Fruit fly (Drosophila melanogaster) whole organism, embryonic: ENCODE results near the gene CG15475.

Experiments used
- Abd-B ChIP-seq: fragments of 200-800 bp; sonication (Bioruptor generic); optimal IDR thresholded peaks from 2 replicates; lab custom pipeline; 2018; ENCODE audit warnings: missing biosample characterization, mild to moderate bottlenecking, missing genetic modification characterization, moderate library complexity
- Antp ChIP-seq: fragments of 200-800 bp; sonication (Bioruptor generic); optimal IDR thresholded peaks from 3 replicates; lab custom pipeline; 2016; ENCODE audit warnings: missing biosample characterization, missing genetic modification characterization
- BtbVII ChIP-seq: fragments of 200-800 bp; sonication (Bioruptor generic); optimal IDR thresholded peaks from 3 replicates; lab custom pipeline; 2017; ENCODE audit warnings: missing biosample characterization, mild to moderate bottlenecking, missing genetic modification characterization
- CG1024 ChIP-seq: fragments of 200-800 bp; sonication (Bioruptor generic); IDR thresholded peaks from 2 replicates; pipeline ENCODE4 v1.3.6; 2022; ENCODE audit warnings: missing biosample characterization, missing genetic modification characterization
- CG10366 ChIP-seq: fragments of 200-800 bp; sonication (Bioruptor generic); IDR thresholded peaks from 2 replicates; pipeline ENCODE4 v1.3.6; 2022; ENCODE audit warnings: missing biosample characterization, missing genetic modification characterization
- CG11695 ChIP-seq: fragments of 200-800 bp; sonication (Bioruptor generic); IDR thresholded peaks from 3 replicates; pipeline ENCODE4 v1.3.6; 2022; ENCODE audit warnings: missing biosample characterization, missing genetic modification characterization
- CG12769 ChIP-seq: fragments of 200-800 bp; sonication (Bioruptor generic); optimal IDR thresholded peaks from 2 replicates; lab custom pipeline; 2019; ENCODE audit warnings: missing biosample characterization, mild to moderate bottlenecking, missing genetic modification characterization, moderate library complexity
- CG12942 ChIP-seq: fragments of 200-800 bp; sonication (Bioruptor generic); optimal IDR thresholded peaks from 3 replicates; lab custom pipeline; 2016; ENCODE audit warnings: missing biosample characterization, missing genetic modification characterization
- CG17359 ChIP-seq: fragments of 200-800 bp; sonication (Bioruptor generic); optimal IDR thresholded peaks from 3 replicates; lab custom pipeline; 2018; ENCODE audit warnings: missing biosample characterization, mild to moderate bottlenecking, missing genetic modification characterization, moderate library complexity
- CG17912 ChIP-seq: fragments of 200-800 bp; sonication (Bioruptor generic); optimal IDR thresholded peaks from 2 replicates; lab custom pipeline; 2018; ENCODE audit warnings: missing biosample characterization, mild to moderate bottlenecking, missing genetic modification characterization
- CG18599 ChIP-seq: fragments of 200-800 bp; sonication (Bioruptor generic); optimal IDR thresholded peaks from 3 replicates; lab custom pipeline; 2017; ENCODE audit warnings: missing biosample characterization, missing genetic modification characterization, mild to moderate bottlenecking, moderate library complexity, missing genetic modification reagents
- CG31224 ChIP-seq: fragments of 200-800 bp; sonication (Bioruptor generic); IDR thresholded peaks from 2 replicates; pipeline ENCODE4 v1.3.6; 2022; ENCODE audit warnings: missing biosample characterization, missing genetic modification characterization
- CG6683 ChIP-seq: fragments of 200-800 bp; sonication (Bioruptor generic); optimal IDR thresholded peaks from 2 replicates; lab custom pipeline; 2017; ENCODE audit warnings: missing biosample characterization, mild to moderate bottlenecking, missing genetic modification characterization, missing genetic modification reagents
- CG6689 ChIP-seq: fragments of 200-800 bp; sonication (Bioruptor generic); IDR thresholded peaks from 2 replicates; pipeline ENCODE4 v1.3.6; 2022; ENCODE audit warnings: missing biosample characterization, missing genetic modification characterization
- CG7271 ChIP-seq: fragments of 200-800 bp; sonication (Bioruptor generic); optimal IDR thresholded peaks from 2 replicates; lab custom pipeline; 2018; ENCODE audit warnings: missing biosample characterization, mild to moderate bottlenecking, missing genetic modification characterization, moderate library complexity
- CG7987 ChIP-seq: fragments of 200-800 bp; sonication (Bioruptor generic); optimal IDR thresholded peaks from 2 replicates; lab custom pipeline; 2018; ENCODE audit warnings: missing biosample characterization, mild to moderate bottlenecking, missing genetic modification characterization, moderate library complexity
- CG8478 ChIP-seq: fragments of >200 bp; optimal IDR thresholded peaks from 2 replicates; lab custom pipeline; 2018
- E2f1 ChIP-seq: fragments of 200-800 bp; sonication (Bioruptor generic); IDR thresholded peaks from 2 replicates; pipeline ENCODE4 v1.3.6; 2022; ENCODE audit warnings: missing biosample characterization, missing genetic modification characterization
- Elba2 ChIP-seq: fragments of 200-800 bp; sonication (Bioruptor generic); optimal IDR thresholded peaks from 3 replicates; lab custom pipeline; 2016; ENCODE audit warnings: missing biosample characterization, missing genetic modification characterization
- Fer1 ChIP-seq: fragments of 200-800 bp; sonication (Bioruptor generic); optimal IDR thresholded peaks from 2 replicates; lab custom pipeline; 2017; ENCODE audit warnings: missing biosample characterization, mild to moderate bottlenecking, missing genetic modification characterization
- Hand ChIP-seq: fragments of 200-800 bp; sonication (Bioruptor generic); optimal IDR thresholded peaks from 2 replicates; lab custom pipeline; 2017; ENCODE audit warnings: mild to moderate bottlenecking, missing biosample characterization, missing genetic modification reagents, missing genetic modification characterization
- Ptx1 ChIP-seq: fragments of 200-800 bp; sonication (Bioruptor generic); IDR thresholded peaks from 2 replicates; pipeline ENCODE4 v1.3.6; 2022; ENCODE audit warnings: missing biosample characterization, missing genetic modification characterization
- bab2 ChIP-seq: fragments of 200-800 bp; sonication (Bioruptor generic); optimal IDR thresholded peaks from 2 replicates; lab custom pipeline; 2016; ENCODE audit warnings: missing biosample characterization, missing genetic modification characterization
- chm ChIP-seq: fragments of 200-800 bp; sonication (Bioruptor generic); IDR thresholded peaks from 2 replicates; pipeline ENCODE4 v1.3.6; 2022; ENCODE audit warnings: missing biosample characterization, missing genetic modification characterization
- crc ChIP-seq: fragments of 200-800 bp; sonication (Bioruptor generic); optimal IDR thresholded peaks from 2 replicates; lab custom pipeline; 2016; ENCODE audit warnings: missing biosample characterization, missing genetic modification characterization
- crp ChIP-seq, 2 experiments: fragments of 200-800 bp; sonication (Bioruptor generic); optimal IDR thresholded peaks; 2 replicates in 1 of 2; 3 replicates in 1 of 2; lab custom pipeline; 2017; ENCODE audit warnings: missing biosample characterization in 2 of 2, missing genetic modification characterization in 2 of 2, mild to moderate bottlenecking in 1 of 2, moderate library complexity in 1 of 2
- danr ChIP-seq: fragments of 200-800 bp; sonication (Bioruptor generic); IDR thresholded peaks from 2 replicates; pipeline ENCODE4 v1.3.6; 2022; ENCODE audit warnings: missing biosample characterization, missing genetic modification characterization
- dmrt11E ChIP-seq: fragments of 200-800 bp; sonication (Bioruptor generic); optimal IDR thresholded peaks from 3 replicates; lab custom pipeline; 2018; ENCODE audit warnings: missing biosample characterization, mild to moderate bottlenecking, missing genetic modification characterization, moderate library complexity
- exex ChIP-seq: fragments of 200-800 bp; sonication (Bioruptor generic); optimal IDR thresholded peaks from 4 replicates; lab custom pipeline; 2018; ENCODE audit warnings: missing biosample characterization, mild to moderate bottlenecking, missing genetic modification characterization, moderate library complexity
- fd102C ChIP-seq: fragments of 200-800 bp; sonication (Bioruptor generic); optimal IDR thresholded peaks from 2 replicates; lab custom pipeline; 2018; ENCODE audit warnings: missing biosample characterization, mild to moderate bottlenecking, missing genetic modification characterization, moderate library complexity
- ftz-f1 ChIP-seq: fragments of 200-800 bp; sonication (Bioruptor generic); optimal IDR thresholded peaks from 2 replicates; lab custom pipeline; 2016; ENCODE audit warnings: missing biosample characterization, missing genetic modification characterization
- gce ChIP-seq: fragments of 200-800 bp; sonication (Bioruptor generic); IDR thresholded peaks from 3 replicates; pipeline ENCODE4 v1.3.6; 2022; ENCODE audit warnings: missing biosample characterization, missing genetic modification characterization
- gem ChIP-seq: fragments of 200-800 bp; sonication (Bioruptor generic); optimal IDR thresholded peaks from 2 replicates; lab custom pipeline; 2019; ENCODE audit warnings: missing biosample characterization, mild to moderate bottlenecking, missing genetic modification characterization, moderate library complexity
- gro ChIP-seq: fragments of 200-800 bp; sonication (Bioruptor generic); optimal IDR thresholded peaks from 2 replicates; lab custom pipeline; 2016; ENCODE audit warnings: missing biosample characterization, missing genetic modification characterization
- gsb ChIP-seq: fragments of 200-800 bp; sonication (Bioruptor generic); IDR thresholded peaks from 2 replicates; pipeline ENCODE4 v1.3.6; 2022; ENCODE audit warnings: missing biosample characterization, missing genetic modification characterization
- h ChIP-seq: fragments of >200 bp; optimal IDR thresholded peaks from 2 replicates; lab custom pipeline; 2017
- jigr1 ChIP-seq: fragments of 200-800 bp; sonication (Bioruptor generic); IDR thresholded peaks from 3 replicates; pipeline ENCODE4 v1.3.6; 2022; ENCODE audit warnings: missing biosample characterization, missing genetic modification characterization
- maf-S ChIP-seq: fragments of 200-800 bp; sonication (Bioruptor generic); optimal IDR thresholded peaks from 2 replicates; lab custom pipeline; 2016; ENCODE audit warnings: missing biosample characterization, missing genetic modification characterization
- mirr ChIP-seq: fragments of 200-800 bp; sonication (Bioruptor generic); optimal IDR thresholded peaks from 3 replicates; lab custom pipeline; 2018; ENCODE audit warnings: missing biosample characterization, mild to moderate bottlenecking, missing genetic modification characterization
- oc ChIP-seq: fragments of 200-800 bp; sonication (Bioruptor generic); optimal IDR thresholded peaks from 2 replicates; lab custom pipeline; 2018; ENCODE audit warnings: missing biosample characterization, mild to moderate bottlenecking, missing genetic modification characterization, moderate library complexity
- odd ChIP-seq: fragments of 200-800 bp; sonication (Bioruptor generic); optimal IDR thresholded peaks from 2 replicates; lab custom pipeline; 2017; ENCODE audit warnings: missing biosample characterization, mild to moderate bottlenecking, missing genetic modification characterization
- onecut ChIP-seq: fragments of 200-800 bp; sonication (Bioruptor generic); IDR thresholded peaks from 2 replicates; pipeline ENCODE4 v1.3.6; 2022; ENCODE audit warnings: missing biosample characterization, missing genetic modification characterization
- org-1 ChIP-seq: fragments of 200-800 bp; sonication (Bioruptor generic); optimal IDR thresholded peaks from 2 replicates; lab custom pipeline; 2017; ENCODE audit warnings: missing biosample characterization, missing genetic modification characterization
- pnt ChIP-seq: fragments of 200-800 bp; sonication (Bioruptor generic); optimal IDR thresholded peaks from 3 replicates; lab custom pipeline; 2016; ENCODE audit warnings: missing biosample characterization, missing genetic modification characterization
- psq ChIP-seq: fragments of 200-800 bp; sonication (Bioruptor generic); optimal IDR thresholded peaks from 2 replicates; lab custom pipeline; 2017; ENCODE audit warnings: missing biosample characterization, missing genetic modification characterization
- ranshi ChIP-seq: fragments of 200-800 bp; sonication (Bioruptor generic); IDR thresholded peaks from 2 replicates; pipeline ENCODE4 v1.3.6; 2022; ENCODE audit warnings: missing biosample characterization, missing genetic modification characterization
- repo ChIP-seq: fragments of 200-800 bp; sonication (Bioruptor generic); optimal IDR thresholded peaks from 2 replicates; lab custom pipeline; 2016; ENCODE audit warnings: missing biosample characterization, missing genetic modification characterization
- sens-2 ChIP-seq: fragments of 200-800 bp; sonication (Bioruptor generic); IDR thresholded peaks from 2 replicates; pipeline ENCODE4 v1.3.6; 2022; ENCODE audit warnings: missing biosample characterization, missing genetic modification characterization
- slbo ChIP-seq: fragments of 200-800 bp; sonication (Bioruptor generic); IDR thresholded peaks from 2 replicates; pipeline ENCODE4 v1.3.6; 2022; ENCODE audit warnings: missing biosample characterization, missing genetic modification characterization
- sr ChIP-seq: fragments of 200-800 bp; sonication (Bioruptor generic); IDR thresholded peaks from 3 replicates; pipeline ENCODE4 v1.3.6; 2022; ENCODE audit warnings: missing biosample characterization, missing genetic modification characterization
- sug ChIP-seq: fragments of 200-800 bp; optimal IDR thresholded peaks from 2 replicates; lab custom pipeline; 2019; ENCODE audit warnings: missing biosample characterization, mild to moderate bottlenecking, missing genetic modification characterization, moderate library complexity
- vnd ChIP-seq: fragments of 200-800 bp; sonication (Bioruptor generic); IDR thresholded peaks from 3 replicates; pipeline ENCODE4 v1.3.6; 2022; ENCODE audit warnings: missing biosample characterization, missing genetic modification characterization; ENCODE audit not compliant: partially characterized antibody

CG15475 gene

DNA sequence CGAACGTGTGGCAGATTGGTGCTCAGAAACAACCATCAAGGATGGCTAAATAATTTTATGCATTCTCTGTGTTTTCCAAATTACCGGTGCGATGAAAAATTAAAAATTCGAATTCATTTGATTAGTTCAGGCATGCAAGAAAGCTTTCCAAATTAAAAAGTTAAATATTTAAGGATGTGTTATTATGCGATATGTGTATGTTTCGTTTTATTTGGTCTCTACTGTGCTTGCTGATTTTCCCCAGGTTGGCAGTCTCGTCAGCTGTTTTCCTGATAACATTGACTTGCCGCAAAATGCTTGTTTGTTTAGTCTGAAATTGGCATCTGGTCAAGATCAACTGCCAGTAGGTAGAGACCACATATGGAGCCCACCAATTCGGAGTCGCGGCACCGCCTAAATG is 35.6 kb downstream of the CG15475 start, which contains the start of gene CG2611 (continued):
- TF ChIP-seq CG31224 (GFP tag; lab: Robert Waterston, UW) (no peak), CG11695 (GFP tag; lab: Robert Waterston, UW) (0 out of 3 replicates have a peak, but pooled peaks have one; percentile 39), gsb (GFP tag; lab: Robert Waterston, UW) (no peak), exex (tag; lab: Kevin White, UChicago) (no peak), CG6683 (GFP tag; lab: Kevin White, UChicago) (no peak), repo (no peak), sr (GFP tag; lab: Robert Waterston, UW) (no peak), CG1024 (GFP tag; lab: Robert Waterston, UW) (no peak), crc (GFP tag; lab: Kevin White, UChicago) (no peak), slbo (GFP tag; lab: Robert Waterston, UW) (peak; percentile 76; the same call in 1 of the 2 replicates), oc (tag; lab: Kevin White, UChicago) (no peak), gro (GFP tag; lab: Kevin White, UChicago) (no peak), gce (GFP tag; lab: Robert Waterston, UW) (no peak), CG12769 (tag; lab: Kevin White, UChicago) (no peak), h (no peak), CG6689 (GFP tag; lab: Robert Waterston, UW) (peak; percentile 43; the same call in 1 of the 2 replicates), vnd (no peak; the same call in 2 of the 3 replicates), CG17359 (peak; percentile 1), Fer1 (GFP tag; lab: Kevin White, UChicago) (peak; percentile 38), E2f1 (GFP tag; lab: Robert Waterston, UW) (0 out of 2 replicates have a peak, but pooled peaks have one; percentile 11), CG17912 (GFP tag; lab: Kevin White, UChicago) (no peak), mirr (GFP tag; lab: Kevin White, UChicago) (no peak), CG18599 (no peak), sug (tag; lab: Kevin White, UChicago) (peak; percentile 26), danr (no peak), gem (tag; lab: Kevin White, UChicago) (no peak), pnt (GFP tag; lab: Kevin White, UChicago) (no peak), bab2 (peak; percentile 45), Elba2 (GFP tag; lab: Kevin White, UChicago) (no peak), ftz-f1 (GFP tag; lab: Kevin White, UChicago) (peak; percentile 31), BtbVII (GFP tag; lab: Kevin White, UChicago) (no peak), psq (GFP tag; lab: Kevin White, UChicago) (no peak), CG8478 (lab: Kevin White, UChicago) (no peak), chm (peak; percentile 9; the same call in 1 of the 2 replicates), Ptx1 (peak; percentile 58), CG10366 (peak; percentile 50; the same call in 1 of the 2 replicates), Antp (GFP tag; lab: Kevin White, UChicago) (peak; percentile 56), sens-2 (0 out of 2 replicates have a peak, but pooled peaks have one; percentile 23), CG12942 (GFP tag; lab: Kevin White, UChicago) (peak; percentile 50), crp (GFP tag; optimal IDR thresholded peaks at IDR 0.05; lab: Kevin White, UChicago) (peak; percentile 72 to 95), onecut (peak; percentile 28; the same call in 1 of the 2 replicates), org-1 (GFP tag; lab: Kevin White, UChicago) (no peak), Hand (peak; percentile 22), ranshi (GFP tag; lab: Robert Waterston, UW) (no peak), CG7271 (no peak), dmrt11E (tag; lab: Kevin White, UChicago) (peak; percentile 45), fd102C (GFP tag; lab: Kevin White, UChicago) (no peak), odd (GFP tag; lab: Kevin White, UChicago) (no peak), Abd-B (GFP tag; lab: Kevin White, UChicago) (no peak), maf-S (GFP tag; lab: Kevin White, UChicago) (peak; percentile 22), CG7987 (GFP tag; lab: Kevin White, UChicago) (no peak), jigr1 (GFP tag; lab: Robert Waterston, UW) (no peak)
